Worm (Caenorhabditis elegans): ENCODE data around the gene cyp-37A1.

- TF ChIP-seq nhr-25 (tag; optimal IDR thresholded peaks at IDR 0.05), result no peak
- TF ChIP-seq unc-62 (GFP tag; optimal IDR thresholded peaks at IDR 0.05), result no peak
- no peak for TF ChIP-seq sem-4 (tag; optimal IDR thresholded peaks at IDR 0.05)
- no peak for TF ChIP-seq ztf-11 (tag; optimal IDR thresholded peaks at IDR 0.05)
- no peak for TF ChIP-seq ztf-1 (GFP tag; conservative IDR thresholded peaks at IDR 0.05)
- TF ChIP-seq nhr-237 (tag; optimal IDR thresholded peaks at IDR 0.05), result no peak
- TF ChIP-seq elt-1 (tag; optimal IDR thresholded peaks at IDR 0.05), result no peak
Observed at ce11 chrII:13964325-13964724, 52.4 kb downstream of the cyp-37A1 start.

Measured in whole organism, L2 larva.